Worm (Caenorhabditis elegans) whole organism, young adult: ENCODE results near the gene maph-1.3.

ENCODE experiments used
- B0035.1 ChIP-seq: sonication (generic microtip); optimal IDR thresholded peaks from 2 replicates; lab custom pipeline; 2016; ENCODE audit warnings: missing genetic modification characterization, mild to moderate bottlenecking, missing compliant biosample characterization, missing genotype, missing genetic modification reagents
- F10E7.11 ChIP-seq: sonication (generic microtip); optimal IDR thresholded peaks from 2 replicates; lab custom pipeline; 2017; ENCODE audit warnings: mild to moderate bottlenecking, missing genetic modification characterization, moderate library complexity, missing compliant biosample characterization
- F22D6.2 ChIP-seq: sonication (generic microtip); optimal IDR thresholded peaks from 2 replicates; lab custom pipeline; 2016; ENCODE audit warnings: mild to moderate bottlenecking, missing genetic modification characterization, missing compliant biosample characterization
- F49E8.2 ChIP-seq: sonication (generic microtip); optimal IDR thresholded peaks from 3 replicates; lab custom pipeline; 2017; ENCODE audit warnings: missing genetic modification characterization, mild to moderate bottlenecking, missing compliant biosample characterization, antibody characterized with exemption, moderate library complexity; ENCODE audit not compliant: insufficient read depth
- F52B5.7 ChIP-seq: sonication (generic microtip); optimal IDR thresholded peaks from 2 replicates; lab custom pipeline; 2016; ENCODE audit warnings: mild to moderate bottlenecking, missing genetic modification characterization, missing compliant biosample characterization
- F55B11.4 ChIP-seq: sonication (generic microtip); optimal IDR thresholded peaks from 2 replicates; lab custom pipeline; 2016; ENCODE audit warnings: missing compliant biosample characterization, missing genetic modification characterization, borderline replicate concordance; ENCODE audit not compliant: insufficient read depth
- K12H6.12 ChIP-seq: fragments of 200-800 bp; sonication (Bioruptor generic); optimal IDR thresholded peaks from 2 replicates; lab custom pipeline; 2018; ENCODE audit warnings: mild to moderate bottlenecking, missing genetic modification characterization, missing compliant biosample characterization
- T07F8.4 ChIP-seq: sonication (generic microtip); optimal IDR thresholded peaks from 2 replicates; lab custom pipeline; 2016; ENCODE audit warnings: mild to moderate bottlenecking, missing genetic modification characterization, moderate library complexity, missing compliant biosample characterization
- Y67H2A.10 ChIP-seq: fragments of 200-800 bp; sonication (Bioruptor generic); conservative IDR thresholded peaks from 2 replicates; pipeline ENCODE4 v1.3.6; 2022; ENCODE audit warnings: missing genetic modification reagents, missing genetic modification characterization, missing compliant biosample characterization
- Y79H2A.3 ChIP-seq: fragments of 200-800 bp; sonication (Bioruptor generic); conservative IDR thresholded peaks from 2 replicates; pipeline ENCODE4 v1.3.6; 2022; ENCODE audit warnings: missing genetic modification reagents, missing genetic modification characterization, missing compliant biosample characterization
- ZK185.1 ChIP-seq: sonication (generic microtip); optimal IDR thresholded peaks from 2 replicates; lab custom pipeline; 2016; ENCODE audit warnings: mild to moderate bottlenecking, missing genetic modification characterization, missing compliant biosample characterization; ENCODE audit not compliant: poor library complexity, severe bottlenecking
- akir-1 ChIP-seq: fragments of 200-800 bp; sonication (Bioruptor generic); optimal IDR thresholded peaks from 2 replicates; lab custom pipeline; 2018; ENCODE audit warnings: mild to moderate bottlenecking, missing genetic modification characterization, moderate library complexity, missing compliant biosample characterization
- ama-1 ChIP-seq, 3 experiments: fragments of 150-350 bp in 1 of 3; sonication (generic microtip) in 2 of 3; optimal IDR thresholded peaks; 2 replicates each; lab custom pipeline; 2014 to 2018; ENCODE audit warnings: missing biosample characterization in 2 of 3, missing genetic modification characterization in 2 of 3, missing genetic modification reagents in 2 of 3
- aptf-2 ChIP-seq: fragments of 200-800 bp; sonication (Bioruptor generic); conservative IDR thresholded peaks from 2 replicates; pipeline ENCODE4 v1.3.6; 2022; ENCODE audit warnings: missing genetic modification reagents, missing genetic modification characterization, missing compliant biosample characterization
- attf-3 ChIP-seq: fragments of 200-800 bp; sonication (Bioruptor generic); conservative IDR thresholded peaks from 2 replicates; pipeline ENCODE4 v1.3.6; 2022; ENCODE audit warnings: missing genetic modification reagents, missing genetic modification characterization, missing compliant biosample characterization
- attf-5 ChIP-seq: fragments of 200-800 bp; sonication (Bioruptor generic); optimal IDR thresholded peaks from 2 replicates; lab custom pipeline; 2018; ENCODE audit warnings: mild to moderate bottlenecking, missing genetic modification characterization, missing compliant biosample characterization
- attf-6 ChIP-seq: fragments of 200-800 bp; sonication (Bioruptor generic); IDR thresholded peaks from 2 replicates; pipeline ENCODE4 v1.3.6; 2022; ENCODE audit warnings: missing genetic modification reagents, missing genetic modification characterization, missing compliant biosample characterization
- bed-2 ChIP-seq: fragments of 200-800 bp; sonication (Bioruptor generic); IDR thresholded peaks from 2 replicates; pipeline ENCODE4 v1.3.6; 2022; ENCODE audit warnings: missing genetic modification reagents, missing genetic modification characterization, missing compliant biosample characterization
- ceh-100 ChIP-seq: fragments of 200-800 bp; sonication (Bioruptor generic); IDR thresholded peaks from 2 replicates; pipeline ENCODE4 v1.3.6; 2022; ENCODE audit warnings: missing genetic modification reagents, missing genetic modification characterization, missing compliant biosample characterization
- ceh-40 ChIP-seq: fragments of 200-800 bp; sonication (Bioruptor generic); IDR thresholded peaks from 2 replicates; pipeline ENCODE4 v1.3.6; 2022; ENCODE audit warnings: missing genetic modification characterization, missing compliant biosample characterization
- ceh-58 ChIP-seq: fragments of 200-800 bp; sonication (Bioruptor generic); IDR thresholded peaks from 2 replicates; pipeline ENCODE4 v1.3.6; 2022; ENCODE audit warnings: missing genetic modification characterization, missing compliant biosample characterization
- ceh-79 ChIP-seq: sonication (generic microtip); optimal IDR thresholded peaks from 2 replicates; lab custom pipeline; 2017; ENCODE audit warnings: mild to moderate bottlenecking, missing genetic modification characterization, missing compliant biosample characterization
- die-1 ChIP-seq: sonication (generic microtip); optimal IDR thresholded peaks from 2 replicates; lab custom pipeline; 2016; ENCODE audit warnings: missing genotype, mild to moderate bottlenecking, missing genetic modification characterization, missing compliant biosample characterization
- dpl-1 ChIP-seq: fragments of 150-350 bp; optimal IDR thresholded peaks from 2 replicates; lab custom pipeline; 2014; ENCODE audit warnings: missing biosample characterization, missing genetic modification reagents, missing genetic modification characterization
- ekl-4 ChIP-seq: fragments of 200-800 bp; sonication (Bioruptor generic); IDR thresholded peaks from 2 replicates; pipeline ENCODE4 v1.3.6; 2022; ENCODE audit warnings: missing genetic modification reagents, missing genetic modification characterization, missing compliant biosample characterization
- ets-4 ChIP-seq: fragments of 200-800 bp; sonication (Bioruptor generic); optimal IDR thresholded peaks from 2 replicates; lab custom pipeline; 2018; ENCODE audit warnings: mild to moderate bottlenecking, missing genetic modification characterization, missing compliant biosample characterization
- fkh-3 ChIP-seq: sonication (generic microtip); optimal IDR thresholded peaks from 2 replicates; lab custom pipeline; 2016; ENCODE audit warnings: mild to moderate bottlenecking, missing genetic modification characterization, missing compliant biosample characterization
- hlh-26 ChIP-seq: fragments of 200-800 bp; sonication (Bioruptor generic); conservative IDR thresholded peaks from 2 replicates; pipeline ENCODE4 v1.3.6; 2022; ENCODE audit warnings: missing genetic modification reagents, missing genetic modification characterization, missing compliant biosample characterization
- hrde-1 ChIP-seq: sonication (generic microtip); optimal IDR thresholded peaks from 2 replicates; lab custom pipeline; 2016; ENCODE audit warnings: missing genetic modification characterization, mild to moderate bottlenecking, missing compliant biosample characterization, moderate library complexity, missing genotype, missing genetic modification reagents, borderline replicate concordance
- madf-10 ChIP-seq: sonication (generic microtip); optimal IDR thresholded peaks from 2 replicates; lab custom pipeline; 2016; ENCODE audit warnings: mild to moderate bottlenecking, missing genetic modification characterization, missing compliant biosample characterization
- mcd-1 ChIP-seq: fragments of 200-800 bp; sonication (Bioruptor generic); IDR thresholded peaks from 2 replicates; pipeline ENCODE4 v1.3.6; 2022; ENCODE audit warnings: missing genetic modification reagents, missing genetic modification characterization, missing compliant biosample characterization
- mel-28 ChIP-seq: sonication (generic microtip); optimal IDR thresholded peaks from 2 replicates; lab custom pipeline; 2016; ENCODE audit warnings: borderline replicate concordance, mild to moderate bottlenecking, missing genetic modification characterization, missing compliant biosample characterization
- mes-4 ChIP-seq: sonication (generic microtip); optimal IDR thresholded peaks from 2 replicates; lab custom pipeline; 2016; ENCODE audit warnings: missing genotype, missing genetic modification characterization, missing compliant biosample characterization
- nhr-179 ChIP-seq: sonication (generic microtip); optimal IDR thresholded peaks from 2 replicates; lab custom pipeline; 2016; ENCODE audit warnings: mild to moderate bottlenecking, missing genetic modification characterization, missing compliant biosample characterization
- nhr-27 ChIP-seq: fragments of 200-800 bp; sonication (Bioruptor generic); optimal IDR thresholded peaks from 2 replicates; lab custom pipeline; 2018; ENCODE audit warnings: mild to moderate bottlenecking, missing genetic modification characterization, moderate library complexity, missing compliant biosample characterization
- nhr-80 ChIP-seq: sonication (generic microtip); optimal IDR thresholded peaks from 2 replicates; lab custom pipeline; 2016; ENCODE audit warnings: missing genetic modification characterization, missing compliant biosample characterization
- rcor-1 ChIP-seq: fragments of 200-800 bp; sonication (Bioruptor generic); IDR thresholded peaks from 2 replicates; pipeline ENCODE4 v1.3.6; 2022; ENCODE audit warnings: missing genetic modification reagents, missing genetic modification characterization, missing compliant biosample characterization
- rec-8 ChIP-seq, 2 experiments: sonication (generic microtip); optimal IDR thresholded peaks; 2 replicates each; lab custom pipeline; 2016; ENCODE audit warnings: mild to moderate bottlenecking in 2 of 2, missing genetic modification characterization in 2 of 2, missing genetic modification reagents in 2 of 2, missing genotype in 2 of 2, missing biosample characterization in 1 of 2, missing compliant biosample characterization in 1 of 2, moderate library complexity in 1 of 2
- repo-1 ChIP-seq: sonication (generic microtip); optimal IDR thresholded peaks from 2 replicates; lab custom pipeline; 2017; ENCODE audit warnings: mild to moderate bottlenecking, missing genetic modification characterization, missing compliant biosample characterization
- snpc-4 ChIP-seq, 5 experiments: fragments of 150-350 bp in 1 of 5; sonication (generic microtip) in 4 of 5; optimal IDR thresholded peaks; 2 replicates each; lab custom pipeline; 2014 to 2018; ENCODE audit warnings: missing genetic modification characterization in 5 of 5, missing biosample characterization in 3 of 5, antibody characterized with exemption in 2 of 5, mild to moderate bottlenecking in 2 of 5, missing compliant biosample characterization in 2 of 5, missing genotype in 2 of 5, moderate library complexity in 2 of 5, missing genetic modification reagents in 1 of 5
- tbp1 ChIP-seq: fragments of 200-800 bp; sonication (Bioruptor generic); optimal IDR thresholded peaks from 2 replicates; lab custom pipeline; 2018; ENCODE audit warnings: mild to moderate bottlenecking, missing genetic modification characterization, missing compliant biosample characterization
- tbx-9 ChIP-seq: sonication (generic microtip); optimal IDR thresholded peaks from 2 replicates; lab custom pipeline; 2016; ENCODE audit warnings: borderline replicate concordance, missing genetic modification characterization, inconsistent platforms, missing compliant biosample characterization
- zfh-2 ChIP-seq: fragments of 200-800 bp; sonication (Bioruptor generic); conservative IDR thresholded peaks from 2 replicates; pipeline ENCODE4 v1.3.6; 2022; ENCODE audit warnings: missing genetic modification reagents, missing genetic modification characterization, missing compliant biosample characterization
- ztf-25 ChIP-seq: fragments of 200-800 bp; sonication (Bioruptor generic); IDR thresholded peaks from 2 replicates; pipeline ENCODE4 v1.3.6; 2022; ENCODE audit warnings: missing genetic modification reagents, missing genetic modification characterization, missing compliant biosample characterization
- ztf-28 ChIP-seq: fragments of 200-800 bp; sonication (Bioruptor generic); IDR thresholded peaks from 2 replicates; pipeline ENCODE4 v1.3.6; 2022; ENCODE audit warnings: missing genetic modification reagents, missing genetic modification characterization, missing compliant biosample characterization
- ztf-3 ChIP-seq: fragments of 200-800 bp; sonication (Bioruptor generic); optimal IDR thresholded peaks from 2 replicates; lab custom pipeline; 2018; ENCODE audit warnings: mild to moderate bottlenecking, missing genetic modification characterization, missing compliant biosample characterization
- ztf-6 ChIP-seq: fragments of 200-800 bp; sonication (Bioruptor generic); IDR thresholded peaks from 2 replicates; pipeline ENCODE4 v1.3.6; 2022; ENCODE audit warnings: missing genetic modification reagents, missing genetic modification characterization, missing compliant biosample characterization

maph-1.3 gene

DNA sequence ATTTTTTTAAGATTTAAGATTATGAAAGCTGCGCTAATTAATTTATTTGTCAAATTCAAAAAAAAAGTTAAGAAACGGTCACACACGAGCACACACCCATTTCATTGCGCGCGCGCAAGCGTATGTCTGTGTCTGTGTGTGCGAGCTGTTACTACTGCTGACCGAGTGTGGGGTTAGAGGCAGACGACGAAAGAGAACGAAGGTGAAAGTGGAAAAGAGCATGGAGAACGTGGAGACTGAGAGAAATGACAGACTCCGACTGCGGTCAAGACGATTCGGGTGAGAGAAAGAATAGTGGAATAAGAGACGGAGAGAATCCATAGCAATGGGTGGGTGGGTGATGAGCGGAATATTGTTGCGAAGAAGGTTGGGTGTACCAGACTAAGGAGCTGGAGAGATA is 24.6 kb upstream of the maph-1.3 start (continued):
- TF ChIP-seq bed-2 (GFP tag; lab: Robert Waterston, UW) (no peak), rcor-1 (GFP tag; lab: Robert Waterston, UW) (peak; percentile 48), dpl-1 (GFP tag; lab: Kevin White, UChicago) (no peak), F52B5.7 (tag; lab: Kevin White, UChicago) (no peak), ztf-3 (GFP tag; lab: Kevin White, UChicago) (no peak), nhr-80 (peak; percentile 77), repo-1 (tag; lab: Kevin White, UChicago) (no peak), hlh-26 (GFP tag; lab: Robert Waterston, UW) (no peak), F10E7.11 (tag; lab: Kevin White, UChicago) (no peak), aptf-2 (GFP tag; lab: Robert Waterston, UW) (no peak), Y67H2A.10 (GFP tag; lab: Robert Waterston, UW) (no peak), ceh-100 (no peak), ets-4 (GFP tag; lab: Kevin White, UChicago) (peak; percentile 1), ceh-58 (no peak), nhr-179 (tag; lab: Kevin White, UChicago) (no peak), tbx-9 (tag; lab: Kevin White, UChicago) (no peak), ceh-79 (tag; lab: Kevin White, UChicago) (no peak), ztf-25 (GFP tag; lab: Robert Waterston, UW) (no peak), mel-28 (tag; lab: Kevin White, UChicago) (no peak), F22D6.2 (tag; lab: Kevin White, UChicago) (no peak), fkh-3 (tag; lab: Kevin White, UChicago) (no peak), Y79H2A.3 (GFP tag; lab: Robert Waterston, UW) (no peak), F55B11.4 (tag; lab: Kevin White, UChicago) (no peak), zfh-2 (GFP tag; lab: Robert Waterston, UW) (peak; percentile 80), attf-6 (GFP tag; lab: Robert Waterston, UW) (no peak), madf-10 (tag; lab: Kevin White, UChicago) (no peak), hrde-1 (tag; lab: Kevin White, UChicago) (no peak), K12H6.12 (tag; lab: Kevin White, UChicago) (peak; percentile 24), tbp1 (GFP tag; lab: Kevin White, UChicago) (no peak), ekl-4 (no peak), B0035.1 (tag; lab: Kevin White, UChicago) (no peak), ceh-40 (no peak), die-1 (tag; lab: Kevin White, UChicago) (no peak), rec-8 (tag; optimal IDR thresholded peaks at IDR 0.05; lab: Kevin White, UChicago) (no peak), mcd-1 (GFP tag; lab: Robert Waterston, UW) (peak; percentile 34; the same call in 1 of the 2 replicates), attf-5 (GFP tag; lab: Kevin White, UChicago) (peak; percentile 82), nhr-27 (tag; lab: Kevin White, UChicago) (no peak), ztf-6 (0 out of 2 replicates have a peak, but pooled peaks have one; percentile 40), snpc-4 (GFP tag; optimal IDR thresholded peaks at IDR 0.05; lab: Kevin White, UChicago) (no peak), snpc-4 (tag; optimal IDR thresholded peaks at IDR 0.05; lab: Kevin White, UChicago) (peak in 3 of 4 experiments; percentile 8 to 67 (median 36)), akir-1 (GFP tag; lab: Kevin White, UChicago) (no peak), mes-4 (tag; lab: Kevin White, UChicago) (no peak), attf-3 (0 out of 2 replicates have a peak, but pooled peaks have one; percentile 23), ZK185.1 (tag; lab: Kevin White, UChicago) (no peak), ama-1 (optimal IDR thresholded peaks at IDR 0.05; lab: Kevin White, UChicago) (no peak), ama-1 (GFP tag; optimal IDR thresholded peaks at IDR 0.05; lab: Kevin White, UChicago) (no peak), F49E8.2 (tag; lab: Kevin White, UChicago) (no peak), T07F8.4 (tag; lab: Kevin White, UChicago) (no peak), ztf-28 (GFP tag; lab: Robert Waterston, UW) (no peak)
